Fruit fly (Drosophila melanogaster): ENCODE measurements around the gene chas.

Gene chas

DNA sequence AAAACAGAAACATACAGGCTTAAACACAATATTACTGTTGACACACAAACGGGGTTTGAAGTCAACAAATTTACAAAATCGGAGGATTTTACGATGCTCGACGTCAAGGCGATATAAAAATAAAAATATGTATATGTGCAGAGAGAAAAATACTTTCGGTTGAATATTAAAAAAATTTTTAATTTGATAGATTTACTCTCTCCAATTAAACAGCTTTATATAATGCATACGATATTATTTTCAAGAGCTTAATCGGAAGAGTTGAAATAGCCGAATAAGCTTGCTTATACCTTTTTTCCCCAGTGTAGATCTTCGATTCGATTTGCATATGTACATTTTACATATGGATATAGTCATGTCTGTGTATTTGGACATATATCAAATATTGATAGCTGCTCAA lies 1.9 kb downstream of the chas start (continued):
- TF ChIP-seq CG12391 (tag; optimal IDR thresholded peaks at IDR 0.05) (peak; percentile 48), lov (optimal IDR thresholded peaks at IDR 0.05) (no peak), lov (GFP tag; IDR thresholded peaks at IDR 0.05) (no peak), gt (GFP tag; IDR thresholded peaks at IDR 0.05) (no peak), CG17186 (GFP tag; optimal IDR thresholded peaks at IDR 0.05) (no peak), Hmx (GFP tag; optimal IDR thresholded peaks at IDR 0.05) (no peak), CG8359 (GFP tag; optimal IDR thresholded peaks at IDR 0.05; ENCODE audit: borderline replicate concordance) (no peak), CG13775 (GFP tag; optimal IDR thresholded peaks at IDR 0.05) (peak; percentile 7), zen (tag; optimal IDR thresholded peaks at IDR 0.05) (no peak), Xrp1 (GFP tag; IDR thresholded peaks at IDR 0.05) (peak; percentile 62), tin (GFP tag; optimal IDR thresholded peaks at IDR 0.05) (no peak), otp (GFP tag; IDR thresholded peaks at IDR 0.05) (peak; percentile 27; the same call in 1 of the 3 replicates), Gsc (GFP tag; IDR thresholded peaks at IDR 0.05) (no peak), lilli (GFP tag; optimal IDR thresholded peaks at IDR 0.05) (peak; percentile 53), lola (GFP tag; optimal IDR thresholded peaks at IDR 0.05) (no peak), CG16815 (GFP tag; optimal IDR thresholded peaks at IDR 0.05) (peak; percentile 25), ftz-f1 (GFP tag; optimal IDR thresholded peaks at IDR 0.05) (no peak), D19A (tag; optimal IDR thresholded peaks at IDR 0.05) (peak; percentile 8), amos (GFP tag; IDR thresholded peaks at IDR 0.05; ENCODE audit: partially characterized antibody) (no peak), vfl (GFP tag; optimal IDR thresholded peaks at IDR 0.05) (no peak), cwo (GFP tag; optimal IDR thresholded peaks at IDR 0.05) (peak; percentile 18), CG6683 (GFP tag; optimal IDR thresholded peaks at IDR 0.05) (no peak), CG2199 (GFP tag; IDR thresholded peaks at IDR 0.05) (no peak), CG5180 (GFP tag; optimal IDR thresholded peaks at IDR 0.05) (no peak), Lhr (GFP tag; optimal IDR thresholded peaks at IDR 0.05) (no peak), CG9609 (GFP tag; optimal IDR thresholded peaks at IDR 0.05) (peak; percentile 15), Sry-β (GFP tag; optimal IDR thresholded peaks at IDR 0.05) (no peak), CG31441 (GFP tag; IDR thresholded peaks at IDR 0.05) (peak; percentile 50; the same call in 1 of the 2 replicates), Vsx1 (GFP tag; optimal IDR thresholded peaks at IDR 0.05) (peak; percentile 16), unc-4 (GFP tag; IDR thresholded peaks at IDR 0.05; ENCODE audit: partially characterized antibody) (no peak), fd64A (GFP tag; optimal IDR thresholded peaks at IDR 0.05) (no peak), CG14014 (GFP tag; IDR thresholded peaks at IDR 0.05) (peak; percentile 73), z (GFP tag; IDR thresholded peaks at IDR 0.05) (no peak), gcm (GFP tag; optimal IDR thresholded peaks at IDR 0.05) (peak; percentile 23), CG18262 (tag; optimal IDR thresholded peaks at IDR 0.05) (peak; percentile 25), E2f1 (GFP tag; IDR thresholded peaks at IDR 0.05) (peak; percentile 23; the same call in 1 of the 2 replicates), Fer1 (GFP tag; optimal IDR thresholded peaks at IDR 0.05) (peak; percentile 58), GATAe (GFP tag; conservative IDR thresholded peaks at IDR 0.05) (no peak), Drgx (GFP tag; IDR thresholded peaks at IDR 0.05) (0 out of 2 replicates have a peak, but pooled peaks have one; percentile 12), CG14441 (GFP tag; IDR thresholded peaks at IDR 0.05) (peak; percentile 72), nmo (GFP tag; optimal IDR thresholded peaks at IDR 0.05) (peak; percentile 60), CG11247 (GFP tag; IDR thresholded peaks at IDR 0.05) (peak; percentile 58; the same call in 1 of the 2 replicates), CG8281 (tag; optimal IDR thresholded peaks at IDR 0.05) (peak; percentile 51), Elba2 (GFP tag; optimal IDR thresholded peaks at IDR 0.05) (no peak), CG1233 (GFP tag; optimal IDR thresholded peaks at IDR 0.05) (no peak), HmgZ (tag; optimal IDR thresholded peaks at IDR 0.05) (peak; percentile 48), kay (GFP tag; optimal IDR thresholded peaks at IDR 0.05) (peak; percentile 0), CG8388 (GFP tag; optimal IDR thresholded peaks at IDR 0.05) (peak; percentile 9), CG1024 (GFP tag; IDR thresholded peaks at IDR 0.05) (no peak), Jarid2 (GFP tag; optimal IDR thresholded peaks at IDR 0.05) (no peak)

Measured in whole organism, embryonic.